Fruit fly (Drosophila melanogaster) whole organism, embryonic: ENCODE measurements around the gene CG1622.

Experiments used
- Aef1 ChIP-seq: fragments of 200-800 bp; sonication (Bioruptor generic); IDR thresholded peaks from 3 replicates; pipeline ENCODE4 v1.3.6; 2022; ENCODE audit warnings: missing biosample characterization, missing genetic modification characterization
- Asciz ChIP-seq: fragments of 200-800 bp; sonication (Bioruptor generic); optimal IDR thresholded peaks from 2 replicates; lab custom pipeline; 2017; ENCODE audit warnings: missing biosample characterization, mild to moderate bottlenecking, missing genetic modification characterization, missing genetic modification reagents
- Atf3 ChIP-seq: fragments of 200-800 bp; sonication (Bioruptor generic); optimal IDR thresholded peaks from 3 replicates; lab custom pipeline; 2016; ENCODE audit warnings: missing biosample characterization, missing genetic modification characterization
- CG10431 ChIP-seq: fragments of 200-800 bp; sonication (Bioruptor generic); optimal IDR thresholded peaks from 3 replicates; lab custom pipeline; 2018; ENCODE audit warnings: missing biosample characterization, mild to moderate bottlenecking, missing genetic modification characterization
- CG10462 ChIP-seq: fragments of 200-800 bp; sonication (Bioruptor generic); optimal IDR thresholded peaks from 2 replicates; lab custom pipeline; 2016; ENCODE audit warnings: missing biosample characterization, missing genetic modification characterization
- CG12299 ChIP-seq: fragments of 200-800 bp; sonication (Bioruptor generic); optimal IDR thresholded peaks from 2 replicates; lab custom pipeline; 2018; ENCODE audit warnings: missing biosample characterization, mild to moderate bottlenecking, missing genetic modification characterization
- CG12391 ChIP-seq: fragments of 200-800 bp; sonication (Bioruptor generic); optimal IDR thresholded peaks from 3 replicates; lab custom pipeline; 2018; ENCODE audit warnings: missing biosample characterization, mild to moderate bottlenecking, missing genetic modification characterization, moderate library complexity
- CG12659 ChIP-seq: fragments of 200-800 bp; sonication (Bioruptor generic); optimal IDR thresholded peaks from 3 replicates; lab custom pipeline; 2017; ENCODE audit warnings: mild to moderate bottlenecking, missing biosample characterization, missing genetic modification reagents, missing genetic modification characterization
- CG15011 ChIP-seq: fragments of 200-800 bp; sonication (Bioruptor generic); optimal IDR thresholded peaks from 3 replicates; lab custom pipeline; 2018; ENCODE audit warnings: missing biosample characterization, mild to moderate bottlenecking, missing genetic modification characterization
- CG15073 ChIP-seq: fragments of 200-800 bp; sonication (Bioruptor generic); optimal IDR thresholded peaks from 2 replicates; lab custom pipeline; 2016; ENCODE audit warnings: missing biosample characterization, missing genetic modification characterization
- CG1602 ChIP-seq: fragments of 200-800 bp; sonication (Bioruptor generic); optimal IDR thresholded peaks from 3 replicates; lab custom pipeline; 2016; ENCODE audit warnings: missing biosample characterization, missing genetic modification characterization
- CG17568 ChIP-seq: fragments of 200-800 bp; sonication (Bioruptor generic); optimal IDR thresholded peaks from 2 replicates; lab custom pipeline; 2018; ENCODE audit warnings: missing biosample characterization, mild to moderate bottlenecking, missing genetic modification characterization, moderate library complexity
- CG2678 ChIP-seq: fragments of 200-800 bp; sonication (Bioruptor generic); optimal IDR thresholded peaks from 3 replicates; lab custom pipeline; 2019; ENCODE audit warnings: missing biosample characterization, mild to moderate bottlenecking, missing genetic modification characterization, moderate library complexity
- CG2889 ChIP-seq: fragments of 200-800 bp; sonication (Bioruptor generic); IDR thresholded peaks from 3 replicates; pipeline ENCODE4 v1.3.6; 2022; ENCODE audit warnings: missing biosample characterization, missing genetic modification characterization
- CG30020 ChIP-seq: fragments of 200-800 bp; optimal IDR thresholded peaks from 2 replicates; lab custom pipeline; 2019; ENCODE audit warnings: missing biosample characterization, mild to moderate bottlenecking, missing genetic modification characterization, moderate library complexity
- CG3281 ChIP-seq: fragments of 200-800 bp; sonication (Bioruptor generic); optimal IDR thresholded peaks from 3 replicates; lab custom pipeline; 2017; ENCODE audit warnings: missing biosample characterization, mild to moderate bottlenecking, missing genetic modification characterization
- CG33557 ChIP-seq: fragments of 200-800 bp; sonication (Bioruptor generic); optimal IDR thresholded peaks from 2 replicates; lab custom pipeline; 2019; ENCODE audit warnings: missing biosample characterization, mild to moderate bottlenecking, missing genetic modification characterization, moderate library complexity
- CG3995 ChIP-seq: fragments of 200-800 bp; sonication (Bioruptor generic); optimal IDR thresholded peaks from 3 replicates; lab custom pipeline; 2016; ENCODE audit warnings: missing biosample characterization, missing genetic modification characterization
- CG6654 ChIP-seq: fragments of 200-800 bp; sonication (Bioruptor generic); optimal IDR thresholded peaks from 2 replicates; lab custom pipeline; 2017; ENCODE audit warnings: missing biosample characterization, mild to moderate bottlenecking, missing genetic modification characterization
- CG6689 ChIP-seq: fragments of 200-800 bp; sonication (Bioruptor generic); IDR thresholded peaks from 2 replicates; pipeline ENCODE4 v1.3.6; 2022; ENCODE audit warnings: missing biosample characterization, missing genetic modification characterization
- CG8478 ChIP-seq: fragments of >200 bp; optimal IDR thresholded peaks from 2 replicates; lab custom pipeline; 2018
- CG9727 ChIP-seq: fragments of 200-800 bp; sonication (Bioruptor generic); optimal IDR thresholded peaks from 3 replicates; lab custom pipeline; 2017; ENCODE audit warnings: missing biosample characterization, mild to moderate bottlenecking, missing genetic modification characterization
- Ets65A ChIP-seq: fragments of 200-800 bp; sonication (Bioruptor generic); peaks from one replicate; lab custom pipeline; 2016; ENCODE audit warnings: missing biosample characterization, missing genetic modification characterization
- Fer1 ChIP-seq: fragments of 200-800 bp; sonication (Bioruptor generic); optimal IDR thresholded peaks from 2 replicates; lab custom pipeline; 2017; ENCODE audit warnings: missing biosample characterization, mild to moderate bottlenecking, missing genetic modification characterization
- Gsc ChIP-seq: fragments of 200-800 bp; sonication (Bioruptor generic); IDR thresholded peaks from 2 replicates; pipeline ENCODE4 v1.3.6; 2022; ENCODE audit warnings: missing biosample characterization, missing genetic modification characterization
- HLH3B ChIP-seq: fragments of 200-800 bp; sonication (Bioruptor generic); IDR thresholded peaks from 2 replicates; pipeline ENCODE4 v1.3.6; 2022; ENCODE audit warnings: missing biosample characterization, missing genetic modification characterization
- Lhr ChIP-seq: fragments of 200-800 bp; sonication (Bioruptor generic); optimal IDR thresholded peaks from 3 replicates; lab custom pipeline; 2017; ENCODE audit warnings: mild to moderate bottlenecking, missing biosample characterization, missing genetic modification reagents, missing genetic modification characterization
- Nf-YC ChIP-seq: fragments of 200-800 bp; optimal IDR thresholded peaks from 3 replicates; lab custom pipeline; 2019; ENCODE audit warnings: missing biosample characterization, mild to moderate bottlenecking, missing genetic modification characterization, moderate library complexity
- PHDP ChIP-seq: fragments of 200-800 bp; sonication (Bioruptor generic); optimal IDR thresholded peaks from 3 replicates; lab custom pipeline; 2018; ENCODE audit warnings: missing biosample characterization, mild to moderate bottlenecking, missing genetic modification characterization, moderate library complexity
- Pdp1 ChIP-seq, 2 experiments: fragments of 200-800 bp; sonication (Bioruptor generic); optimal IDR thresholded peaks; 3 replicates each; lab custom pipeline; 2016; ENCODE audit warnings: missing biosample characterization in 2 of 2, missing genetic modification characterization in 2 of 2, mild to moderate bottlenecking in 1 of 2, moderate library complexity in 1 of 2
- Vsx1 ChIP-seq: fragments of 200-800 bp; sonication (Bioruptor generic); optimal IDR thresholded peaks from 2 replicates; lab custom pipeline; 2017; ENCODE audit warnings: missing biosample characterization, mild to moderate bottlenecking, missing genetic modification characterization, missing genetic modification reagents
- ac ChIP-seq: fragments of 200-800 bp; sonication (Bioruptor generic); optimal IDR thresholded peaks from 3 replicates; lab custom pipeline; 2017; ENCODE audit warnings: missing biosample characterization, mild to moderate bottlenecking, missing genetic modification characterization
- amos ChIP-seq: fragments of 200-800 bp; sonication (Bioruptor generic); IDR thresholded peaks from 2 replicates; pipeline ENCODE4 v1.3.6; 2022; ENCODE audit warnings: missing biosample characterization, missing genetic modification characterization; ENCODE audit not compliant: partially characterized antibody
- bbx ChIP-seq: fragments of 200-800 bp; sonication (Bioruptor generic); IDR thresholded peaks from 2 replicates; pipeline ENCODE4 v1.3.6; 2022; ENCODE audit warnings: missing biosample characterization, missing genetic modification characterization; ENCODE audit not compliant: partially characterized antibody
- corto ChIP-seq: fragments of 200-800 bp; sonication (Bioruptor generic); optimal IDR thresholded peaks from 2 replicates; lab custom pipeline; 2016; ENCODE audit warnings: missing biosample characterization, mild to moderate bottlenecking, missing genetic modification characterization, moderate library complexity
- dysf ChIP-seq: fragments of 200-800 bp; sonication (Bioruptor generic); IDR thresholded peaks from 3 replicates; pipeline ENCODE4 v1.3.6; 2022; ENCODE audit warnings: missing biosample characterization, missing genetic modification characterization
- exex ChIP-seq: fragments of 200-800 bp; sonication (Bioruptor generic); optimal IDR thresholded peaks from 4 replicates; lab custom pipeline; 2018; ENCODE audit warnings: missing biosample characterization, mild to moderate bottlenecking, missing genetic modification characterization, moderate library complexity
- ind ChIP-seq: fragments of 200-800 bp; sonication (Bioruptor generic); optimal IDR thresholded peaks from 3 replicates; lab custom pipeline; 2016; ENCODE audit warnings: missing biosample characterization, missing genetic modification characterization
- mirr ChIP-seq: fragments of 200-800 bp; sonication (Bioruptor generic); optimal IDR thresholded peaks from 3 replicates; lab custom pipeline; 2018; ENCODE audit warnings: missing biosample characterization, mild to moderate bottlenecking, missing genetic modification characterization
- pfk ChIP-seq: fragments of 200-800 bp; sonication (Bioruptor generic); optimal IDR thresholded peaks from 2 replicates; lab custom pipeline; 2018; ENCODE audit warnings: missing biosample characterization, mild to moderate bottlenecking, missing genetic modification characterization, moderate library complexity
- pho ChIP-seq: fragments of 200-800 bp; sonication (Bioruptor generic); optimal IDR thresholded peaks from 2 replicates; lab custom pipeline; 2016; ENCODE audit warnings: missing biosample characterization, missing genetic modification characterization
- phol ChIP-seq: fragments of 200-800 bp; sonication (Bioruptor generic); optimal IDR thresholded peaks from 3 replicates; lab custom pipeline; 2018; ENCODE audit warnings: missing biosample characterization, mild to moderate bottlenecking, missing genetic modification characterization, moderate library complexity
- pros ChIP-seq: fragments of 200-800 bp; sonication (Bioruptor generic); optimal IDR thresholded peaks from 3 replicates; lab custom pipeline; 2019; ENCODE audit warnings: missing biosample characterization, mild to moderate bottlenecking, missing genetic modification characterization, moderate library complexity
- psq ChIP-seq: fragments of 200-800 bp; sonication (Bioruptor generic); optimal IDR thresholded peaks from 2 replicates; lab custom pipeline; 2017; ENCODE audit warnings: missing biosample characterization, missing genetic modification characterization
- sd ChIP-seq: fragments of 200-800 bp; sonication (Bioruptor generic); optimal IDR thresholded peaks from 3 replicates; lab custom pipeline; 2018; ENCODE audit warnings: missing biosample characterization, mild to moderate bottlenecking, missing genetic modification characterization, moderate library complexity
- sens ChIP-seq: fragments of 200-800 bp; sonication (Bioruptor generic); peaks from one replicate; lab custom pipeline; 2016; ENCODE audit warnings: missing biosample characterization, missing genetic modification characterization
- sqz ChIP-seq: fragments of 200-800 bp; sonication (Bioruptor generic); optimal IDR thresholded peaks from 3 replicates; lab custom pipeline; 2018; ENCODE audit warnings: missing biosample characterization, mild to moderate bottlenecking, missing genetic modification characterization
- sug ChIP-seq: fragments of 200-800 bp; optimal IDR thresholded peaks from 2 replicates; lab custom pipeline; 2019; ENCODE audit warnings: missing biosample characterization, mild to moderate bottlenecking, missing genetic modification characterization, moderate library complexity
- tup ChIP-seq: fragments of 200-800 bp; sonication (Bioruptor generic); optimal IDR thresholded peaks from 2 replicates; lab custom pipeline; 2016; ENCODE audit warnings: missing biosample characterization, mild to moderate bottlenecking, missing genetic modification characterization, moderate library complexity
- unpg ChIP-seq: fragments of 200-800 bp; sonication (Bioruptor generic); optimal IDR thresholded peaks from 3 replicates; lab custom pipeline; 2018; ENCODE audit warnings: missing biosample characterization, mild to moderate bottlenecking, missing genetic modification characterization, moderate library complexity
- zf30C ChIP-seq: fragments of 200-800 bp; sonication (Bioruptor generic); optimal IDR thresholded peaks from 3 replicates; lab custom pipeline; 2018; ENCODE audit warnings: missing biosample characterization, mild to moderate bottlenecking, missing genetic modification characterization

Gene CG1622

dm6 chrX:13254442-13254841 is 42.4 kb upstream of the CG1622 start:
- no peak for TF ChIP-seq CG2889 (GFP tag; lab: Robert Waterston, UW)
- peak; percentile 6 for TF ChIP-seq sens (GFP tag; lab: Kevin White, UChicago)
- TF ChIP-seq tup (GFP tag; lab: Kevin White, UChicago): no peak
- no peak for TF ChIP-seq CG9727 (GFP tag; lab: Kevin White, UChicago)
- TF ChIP-seq dysf (GFP tag; lab: Robert Waterston, UW): no peak
- TF ChIP-seq CG10462 (GFP tag; lab: Kevin White, UChicago): peak; percentile 3
- TF ChIP-seq sd (tag; lab: Kevin White, UChicago): peak; percentile 82
- no peak for TF ChIP-seq CG10431
- TF ChIP-seq CG30020 (tag; lab: Kevin White, UChicago): no peak
- TF ChIP-seq bbx (GFP tag; lab: Robert Waterston, UW): no peak
- TF ChIP-seq CG15073 (GFP tag; lab: Kevin White, UChicago): no peak
- TF ChIP-seq Gsc: no peak
- TF ChIP-seq CG1602: no peak
- peak; percentile 23 for TF ChIP-seq PHDP (tag; lab: Kevin White, UChicago)
- TF ChIP-seq CG6654 (GFP tag; lab: Kevin White, UChicago): no peak
- peak; percentile 39 for TF ChIP-seq CG2678 (tag; lab: Kevin White, UChicago)
- no peak for TF ChIP-seq psq (GFP tag; lab: Kevin White, UChicago)
- peak; percentile 16 for TF ChIP-seq sqz (GFP tag; lab: Kevin White, UChicago)
- TF ChIP-seq exex (tag; lab: Kevin White, UChicago): peak; percentile 81
- TF ChIP-seq CG3995 (GFP tag; lab: Kevin White, UChicago): no peak
- TF ChIP-seq mirr: peak; percentile 8
- no peak for TF ChIP-seq pfk (GFP tag; lab: Kevin White, UChicago)
- TF ChIP-seq CG12299 (tag; lab: Kevin White, UChicago): no peak
- TF ChIP-seq ind (GFP tag; lab: Kevin White, UChicago): no peak
- TF ChIP-seq sug: peak; percentile 47
- TF ChIP-seq CG3281 (GFP tag; lab: Kevin White, UChicago): peak; percentile 20
- TF ChIP-seq phol (tag; lab: Kevin White, UChicago): no peak
- no peak for TF ChIP-seq CG6689 (GFP tag; lab: Robert Waterston, UW)
- no peak for TF ChIP-seq Atf3 (GFP tag; lab: Kevin White, UChicago)
- no peak for TF ChIP-seq CG15011
- TF ChIP-seq corto (GFP tag; lab: Kevin White, UChicago): no peak
- TF ChIP-seq Vsx1 (GFP tag; lab: Kevin White, UChicago): peak; percentile 39
- no peak for TF ChIP-seq CG12391 (tag; lab: Kevin White, UChicago)
- peak; percentile 7 for TF ChIP-seq CG12659
- no peak for TF ChIP-seq CG33557 (GFP tag; lab: Kevin White, UChicago)
- TF ChIP-seq CG17568 (GFP tag; lab: Kevin White, UChicago): no peak
- no peak for TF ChIP-seq ac (GFP tag; lab: Kevin White, UChicago)
- no peak for TF ChIP-seq Ets65A (GFP tag; lab: Kevin White, UChicago)
- TF ChIP-seq zf30C (GFP tag; lab: Kevin White, UChicago): no peak
- TF ChIP-seq amos (GFP tag; lab: Robert Waterston, UW): no peak
- no peak for TF ChIP-seq pros (GFP tag; lab: Kevin White, UChicago)
- peak; percentile 2 for TF ChIP-seq Asciz (GFP tag; lab: Kevin White, UChicago)
- no peak for TF ChIP-seq Fer1
- no peak for TF ChIP-seq CG8478 (lab: Kevin White, UChicago)
- no peak for TF ChIP-seq Lhr (GFP tag; lab: Kevin White, UChicago)
- TF ChIP-seq pho (GFP tag; lab: Kevin White, UChicago): no peak
- TF ChIP-seq unpg (GFP tag; lab: Kevin White, UChicago): no peak
- TF ChIP-seq Pdp1 (GFP tag; optimal IDR thresholded peaks at IDR 0.05; lab: Kevin White, UChicago): peak in 1 of 2 experiments; percentile 62
- TF ChIP-seq HLH3B (GFP tag; lab: Robert Waterston, UW): no peak
- no peak for TF ChIP-seq Nf-YC (tag; lab: Kevin White, UChicago)
- no peak for TF ChIP-seq Aef1
